Worm (Caenorhabditis elegans) whole organism, L4 larva: Measurements from ENCODE around the gene T09A5.5.
A peak's percentile ranks its signal among the peaks of the same experiment; 100 is the strongest.

Source experiments
- R02D3.7 ChIP-seq: fragments of 150-350 bp; sonication (generic microtip); optimal IDR thresholded peaks from 3 replicates; lab custom pipeline; 2014; ENCODE audit warnings: missing biosample characterization, missing genetic modification characterization
- T26A8.4 ChIP-seq: fragments of 200-800 bp; sonication (Bioruptor generic); IDR thresholded peaks from 2 replicates; pipeline ENCODE4 v1.3.6; 2022; ENCODE audit warnings: missing genetic modification characterization, missing compliant biosample characterization
- Y5F2A.4 ChIP-seq: fragments of 200-800 bp; sonication (Bioruptor generic); optimal IDR thresholded peaks from 2 replicates; lab custom pipeline; 2018; ENCODE audit warnings: mild to moderate bottlenecking, missing genetic modification characterization, missing compliant biosample characterization
- Y75B8A.6 ChIP-seq: fragments of 200-800 bp; sonication (Bioruptor generic); IDR thresholded peaks from 2 replicates; pipeline ENCODE4 v1.3.6; 2022; ENCODE audit warnings: missing genetic modification reagents, missing genetic modification characterization, missing compliant biosample characterization
- ZK337.2 ChIP-seq: fragments of 200-800 bp; sonication (Bioruptor generic); IDR thresholded peaks from 2 replicates; pipeline ENCODE4 v1.3.6; 2022; ENCODE audit warnings: missing genetic modification reagents, missing genetic modification characterization, missing compliant biosample characterization
- ZK546.5 ChIP-seq, 2 experiments: sonication (generic microtip); optimal IDR thresholded peaks; 2 replicates each; lab custom pipeline; 2017; ENCODE audit warnings: missing biosample characterization in 2 of 2, missing genetic modification characterization in 2 of 2
- aha-1 ChIP-seq: fragments of 150-350 bp; peaks from one replicate; lab custom pipeline; 2014; ENCODE audit warnings: missing biosample characterization, missing genetic modification characterization
- aly-2 ChIP-seq: sonication (generic microtip); optimal IDR thresholded peaks from 2 replicates; lab custom pipeline; 2018; ENCODE audit warnings: missing biosample characterization, missing genetic modification characterization
- ama-1 ChIP-seq: fragments of 150-350 bp; optimal IDR thresholded peaks from 2 replicates; lab custom pipeline; 2014; ENCODE audit warnings: inconsistent platforms, mixed read lengths
- arid-1 ChIP-seq: fragments of 200-800 bp; sonication (Bioruptor generic); conservative IDR thresholded peaks from 2 replicates; pipeline ENCODE4 v1.3.6; 2022; ENCODE audit warnings: missing genetic modification reagents, missing genetic modification characterization, missing compliant biosample characterization
- ceh-20 ChIP-seq: fragments of 200-800 bp; sonication (Bioruptor generic); IDR thresholded peaks from 2 replicates; pipeline ENCODE4 v1.3.6; 2022; ENCODE audit warnings: missing genetic modification reagents, missing genetic modification characterization, missing compliant biosample characterization
- ceh-28 ChIP-seq: fragments of 150-350 bp; optimal IDR thresholded peaks from 2 replicates; lab custom pipeline; 2014; ENCODE audit warnings: missing biosample characterization, missing genetic modification reagents, missing genetic modification characterization
- cey-2 ChIP-seq: sonication (generic microtip); optimal IDR thresholded peaks from 3 replicates; lab custom pipeline; 2017; ENCODE audit warnings: missing genetic modification characterization, mild to moderate bottlenecking, missing compliant biosample characterization, antibody characterized with exemption, borderline replicate concordance; ENCODE audit not compliant: insufficient read depth
- ctbp-1 ChIP-seq: fragments of 200-800 bp; sonication (Bioruptor generic); IDR thresholded peaks from 2 replicates; pipeline ENCODE4 v1.3.6; 2022; ENCODE audit warnings: missing genetic modification reagents, missing genetic modification characterization, missing compliant biosample characterization
- daf-16 ChIP-seq, 3 experiments: sonication (generic microtip); optimal IDR thresholded peaks; 2 replicates each; lab custom pipeline; 2016 to 2017; ENCODE audit warnings: missing genetic modification characterization in 3 of 3, missing genetic modification reagents in 3 of 3, mild to moderate bottlenecking in 2 of 3, missing compliant biosample characterization in 2 of 3, missing biosample characterization in 1 of 3, moderate library complexity in 1 of 3
- daf-8 ChIP-seq: fragments of 200-800 bp; sonication (Bioruptor generic); IDR thresholded peaks from 2 replicates; pipeline ENCODE4 v1.3.6; 2022; ENCODE audit warnings: missing genetic modification characterization, missing compliant biosample characterization
- dmd-6 ChIP-seq: fragments of 200-800 bp; sonication (Bioruptor generic); IDR thresholded peaks from 2 replicates; pipeline ENCODE4 v1.3.6; 2022; ENCODE audit warnings: missing genetic modification reagents, missing genetic modification characterization, missing compliant biosample characterization
- dmd-8 ChIP-seq: fragments of 200-800 bp; sonication (Bioruptor generic); IDR thresholded peaks from 2 replicates; pipeline ENCODE4 v1.3.6; 2022; ENCODE audit warnings: missing genetic modification characterization, missing compliant biosample characterization
- dmd-9 ChIP-seq: fragments of 200-800 bp; sonication (Bioruptor generic); IDR thresholded peaks from 2 replicates; pipeline ENCODE4 v1.3.6; 2022; ENCODE audit warnings: missing genetic modification reagents, missing genetic modification characterization, missing compliant biosample characterization
- dve-1 ChIP-seq: sonication (generic microtip); optimal IDR thresholded peaks from 2 replicates; lab custom pipeline; 2017; ENCODE audit warnings: antibody characterized with exemption, mild to moderate bottlenecking, missing genetic modification characterization, missing compliant biosample characterization; ENCODE audit not compliant: insufficient read depth
- egl-43 ChIP-seq: fragments of 200-800 bp; sonication (Bioruptor generic); IDR thresholded peaks from 2 replicates; pipeline ENCODE4 v1.3.6; 2022; ENCODE audit warnings: missing genetic modification reagents, missing genetic modification characterization, missing compliant biosample characterization
- fos-1 ChIP-seq: fragments of 150-350 bp; optimal IDR thresholded peaks from 2 replicates; lab custom pipeline; 2014; ENCODE audit warnings: missing biosample characterization, missing genetic modification characterization
- gei-8 ChIP-seq: fragments of 200-800 bp; sonication (Bioruptor generic); optimal IDR thresholded peaks from 2 replicates; lab custom pipeline; 2018; ENCODE audit warnings: mild to moderate bottlenecking, missing genetic modification characterization, missing compliant biosample characterization
- hlh-11 ChIP-seq: fragments of 200-800 bp; sonication (Bioruptor generic); optimal IDR thresholded peaks from 2 replicates; lab custom pipeline; 2018; ENCODE audit warnings: mild to moderate bottlenecking, missing genetic modification characterization, missing compliant biosample characterization
- hlh-30 ChIP-seq: sonication (generic microtip); optimal IDR thresholded peaks from 2 replicates; lab custom pipeline; 2017; ENCODE audit warnings: antibody characterized with exemption, mild to moderate bottlenecking, missing genetic modification characterization, missing compliant biosample characterization; ENCODE audit not compliant: insufficient read depth
- lim-7 ChIP-seq: fragments of 200-800 bp; sonication (Bioruptor generic); IDR thresholded peaks from 2 replicates; pipeline ENCODE4 v1.3.6; 2022; ENCODE audit warnings: missing genetic modification characterization, missing compliant biosample characterization
- lin-29 ChIP-seq: fragments of 200-800 bp; sonication (Bioruptor generic); IDR thresholded peaks from 2 replicates; pipeline ENCODE4 v1.3.6; 2022; ENCODE audit warnings: missing genetic modification reagents, missing genetic modification characterization, missing compliant biosample characterization
- lin-38 ChIP-seq: fragments of 200-800 bp; sonication (Bioruptor generic); IDR thresholded peaks from 2 replicates; pipeline ENCODE4 v1.3.6; 2022; ENCODE audit warnings: missing genetic modification reagents, missing genetic modification characterization, missing compliant biosample characterization
- lin-39 ChIP-seq: fragments of 150-350 bp; optimal IDR thresholded peaks from 2 replicates; lab custom pipeline; 2014; ENCODE audit warnings: missing biosample characterization, missing genetic modification reagents, missing genetic modification characterization
- madf-5 ChIP-seq, 2 experiments: fragments of 200-800 bp; sonication (Bioruptor generic); IDR thresholded peaks; 2 replicates each; pipeline ENCODE4 v1.3.6; 2022; ENCODE audit warnings: missing compliant biosample characterization in 2 of 2, missing genetic modification characterization in 2 of 2
- mdl-1 ChIP-seq, 2 experiments: fragments of 150-350 bp in 1 of 2; sonication (generic microtip) in 1 of 2; optimal IDR thresholded peaks; 2 replicates each; lab custom pipeline; 2014 to 2017; ENCODE audit warnings: missing biosample characterization in 2 of 2, missing genetic modification characterization in 2 of 2
- mdt-29 ChIP-seq: fragments of 200-800 bp; sonication (Bioruptor generic); IDR thresholded peaks from 2 replicates; pipeline ENCODE4 v1.3.6; 2022; ENCODE audit warnings: missing genetic modification reagents, missing genetic modification characterization, missing compliant biosample characterization
- mes-2 ChIP-seq: sonication (generic microtip); optimal IDR thresholded peaks from 2 replicates; lab custom pipeline; 2016; ENCODE audit warnings: missing genotype, mild to moderate bottlenecking, missing genetic modification characterization, missing compliant biosample characterization; ENCODE audit not compliant: poor library complexity, severe bottlenecking
- mxl-3 ChIP-seq: fragments of 200-800 bp; sonication (Bioruptor generic); optimal IDR thresholded peaks from 2 replicates; lab custom pipeline; 2018; ENCODE audit warnings: mild to moderate bottlenecking, missing genetic modification characterization, missing compliant biosample characterization
- nhr-10 ChIP-seq: fragments of 150-350 bp; optimal IDR thresholded peaks from 2 replicates; lab custom pipeline; 2014; ENCODE audit warnings: missing biosample characterization, missing genetic modification characterization
- nhr-11 ChIP-seq: fragments of 150-350 bp; optimal IDR thresholded peaks from 2 replicates; lab custom pipeline; 2014; ENCODE audit warnings: missing biosample characterization, missing genetic modification characterization
- nhr-111 ChIP-seq: fragments of 200-800 bp; sonication (Bioruptor generic); optimal IDR thresholded peaks from 2 replicates; lab custom pipeline; 2018; ENCODE audit warnings: mild to moderate bottlenecking, missing genetic modification characterization, missing compliant biosample characterization
- nhr-28 ChIP-seq: fragments of 150-350 bp; optimal IDR thresholded peaks from 2 replicates; lab custom pipeline; 2014; ENCODE audit warnings: missing biosample characterization, missing genetic modification characterization
- nhr-76 ChIP-seq: fragments of 150-350 bp; optimal IDR thresholded peaks from 2 replicates; lab custom pipeline; 2014; ENCODE audit warnings: missing biosample characterization, missing genetic modification characterization
- rbr-2 ChIP-seq: sonication (generic microtip); optimal IDR thresholded peaks from 2 replicates; lab custom pipeline; 2016; ENCODE audit warnings: missing genotype, missing genetic modification characterization, missing compliant biosample characterization
- saeg-2 ChIP-seq: fragments of 200-800 bp; sonication (Bioruptor generic); IDR thresholded peaks from 2 replicates; pipeline ENCODE4 v1.3.6; 2022; ENCODE audit warnings: missing genetic modification reagents, missing genetic modification characterization, missing compliant biosample characterization
- snpc-4 ChIP-seq: fragments of 150-350 bp; optimal IDR thresholded peaks from 2 replicates; lab custom pipeline; 2014; ENCODE audit warnings: missing biosample characterization, missing genetic modification characterization
- unc-62 ChIP-seq, 3 experiments: fragments of 150-350 bp in 1 of 3; sonication (generic microtip); optimal IDR thresholded peaks in 2 of 3; peaks in 1 of 3; 1 replicate in 1 of 3; 2 replicates in 2 of 3; lab custom pipeline; 2014 to 2017; ENCODE audit warnings: missing biosample characterization in 3 of 3, missing genetic modification characterization in 3 of 3, missing genetic modification reagents in 3 of 3, missing genotype in 1 of 3
- zfp-2 ChIP-seq: sonication (generic microtip); optimal IDR thresholded peaks from 2 replicates; lab custom pipeline; 2016; ENCODE audit warnings: mild to moderate bottlenecking, missing genetic modification characterization, missing compliant biosample characterization
- zip-11 ChIP-seq: fragments of 200-800 bp; sonication (Bioruptor generic); IDR thresholded peaks from 2 replicates; pipeline ENCODE4 v1.3.6; 2022; ENCODE audit warnings: missing genetic modification characterization, missing compliant biosample characterization
- ztf-11 ChIP-seq: fragments of 150-350 bp; optimal IDR thresholded peaks from 2 replicates; lab custom pipeline; 2014; ENCODE audit warnings: missing biosample characterization, missing genetic modification characterization

The T09A5.5 gene

DNA sequence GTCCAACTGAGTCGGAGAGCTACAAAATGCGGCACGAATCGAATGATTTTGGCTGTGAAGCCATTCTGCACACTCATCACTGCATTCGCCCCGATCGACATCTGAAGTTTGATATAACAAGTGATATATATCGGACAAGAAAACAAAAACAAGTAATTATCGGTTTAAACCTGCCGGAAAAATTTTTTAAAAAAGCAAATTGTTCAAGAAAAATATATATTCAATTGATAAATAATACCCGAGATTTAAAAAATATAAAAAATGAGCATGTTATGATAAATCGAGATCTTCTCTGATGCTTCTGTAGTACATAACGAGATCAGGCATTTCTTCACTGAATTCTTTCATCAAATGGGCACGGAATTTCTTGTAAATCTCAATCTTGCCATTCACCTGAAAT, at the start of gene T09A5.5:
TSS of gene T09A5.5 (minus strand) at position 101 of the 400 bp plus-strand sequence.
- no peak for TF ChIP-seq snpc-4 (tag; lab: Kevin White, UChicago)
- no peak for TF ChIP-seq dve-1 (tag; lab: Kevin White, UChicago)
- no peak for TF ChIP-seq madf-5 (GFP tag; IDR thresholded peaks at IDR 0.05; lab: Robert Waterston, UW)
- TF ChIP-seq dmd-8 (GFP tag; lab: Robert Waterston, UW) = no peak
- TF ChIP-seq hlh-11 = no peak
- TF ChIP-seq T26A8.4 = no peak
- no peak for TF ChIP-seq nhr-28 (tag; lab: Kevin White, UChicago)

DNA sequence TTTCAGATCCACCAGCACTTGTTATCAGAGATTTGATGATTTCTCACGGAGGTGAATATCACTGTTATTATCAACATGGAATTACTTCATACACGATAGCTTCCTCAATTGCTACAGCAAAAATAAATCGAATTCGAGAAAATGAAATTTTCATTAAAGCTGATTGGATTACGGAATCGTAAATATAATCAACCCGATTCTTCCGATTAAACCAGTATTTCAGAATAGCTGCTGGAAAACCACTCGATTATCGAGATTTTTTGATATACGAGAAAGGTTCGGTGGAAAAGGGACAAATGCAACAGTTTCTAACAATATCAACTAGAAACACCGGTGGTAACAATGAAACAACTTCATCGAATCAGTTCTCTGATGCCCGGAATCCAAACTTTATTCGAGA, 48.4 kb upstream of the T09A5.5 start:
- TF ChIP-seq ceh-28 (tag; lab: Kevin White, UChicago) (no peak), ZK546.5 (tag; optimal IDR thresholded peaks at IDR 0.05; lab: Kevin White, UChicago) (no peak), aly-2 (tag; lab: Kevin White, UChicago) (no peak), dmd-6 (no peak), ceh-20 (no peak), cey-2 (tag; lab: Kevin White, UChicago) (no peak), gei-8 (GFP tag; lab: Kevin White, UChicago) (no peak), madf-5 (GFP tag; IDR thresholded peaks at IDR 0.05; lab: Robert Waterston, UW) (no peak), mdl-1 (tag; optimal IDR thresholded peaks at IDR 0.05; lab: Kevin White, UChicago) (no peak), Y5F2A.4 (GFP tag; lab: Kevin White, UChicago) (no peak), hlh-30 (tag; lab: Kevin White, UChicago) (no peak), ZK337.2 (GFP tag; lab: Robert Waterston, UW) (no peak), saeg-2 (GFP tag; lab: Robert Waterston, UW) (no peak), nhr-11 (no peak), mxl-3 (no peak), daf-16 (GFP tag; optimal IDR thresholded peaks at IDR 0.05; lab: Kevin White, UChicago) (no peak), daf-16 (tag; optimal IDR thresholded peaks at IDR 0.05; lab: Kevin White, UChicago) (no peak), lin-29 (no peak)
- TF ChIP-seq, all 104 proteins: peak for 0

DNA sequence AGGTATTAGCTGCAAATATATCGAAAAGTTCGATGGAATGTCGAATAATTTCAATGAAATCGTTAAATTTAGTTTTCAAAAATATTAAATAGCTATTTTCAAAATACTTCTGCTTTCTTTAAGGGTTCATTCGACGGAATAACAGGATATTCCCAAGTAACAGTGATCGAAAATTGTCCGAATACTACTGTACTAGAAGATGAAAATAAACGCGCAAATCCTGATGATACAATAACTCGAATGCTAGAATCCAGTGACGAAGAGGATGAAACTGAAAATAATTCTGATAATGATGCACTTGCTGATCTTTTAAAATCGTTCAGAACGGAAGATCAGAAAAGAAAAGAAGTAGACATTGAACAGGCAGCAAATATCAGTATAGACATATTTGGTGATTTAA, 47.2 kb upstream of the T09A5.5 start:
- TF ChIP-seq ctbp-1 (GFP tag; lab: Robert Waterston, UW) (no peak), daf-8 (GFP tag; lab: Robert Waterston, UW) (no peak), fos-1 (no peak), aha-1 (peak; percentile 92), zfp-2 (tag; lab: Kevin White, UChicago) (no peak), nhr-10 (no peak)

DNA sequence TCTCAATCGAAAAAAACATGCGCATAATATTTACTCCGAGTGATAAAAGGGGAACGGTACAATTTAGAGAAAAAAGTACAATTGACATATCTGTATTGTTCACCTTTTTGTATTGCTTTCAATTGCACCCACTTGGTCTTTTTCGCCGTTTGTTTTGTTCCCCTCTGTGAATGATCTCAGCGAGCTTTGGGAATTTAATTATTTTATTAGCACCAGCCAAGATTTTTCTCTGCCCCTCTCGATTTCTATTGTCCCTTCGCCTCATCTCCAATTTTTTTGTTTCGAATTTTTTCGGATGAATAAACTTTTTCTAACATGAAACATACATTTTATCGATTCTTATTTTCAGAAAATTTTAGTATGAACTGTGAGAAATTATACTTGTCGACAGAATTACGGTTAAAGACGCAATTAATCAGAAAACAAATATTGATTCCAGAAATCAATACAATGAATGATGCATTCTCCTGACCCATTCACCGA, 46.7 kb upstream of the T09A5.5 start, which contains the start of gene rev-1:
TSS of gene rev-1 (plus strand) at position 433 of the 483 bp plus-strand sequence.
- no peak for TF ChIP-seq ZK546.5 (tag; optimal IDR thresholded peaks at IDR 0.05; lab: Kevin White, UChicago)
- no peak for TF ChIP-seq zip-11 (GFP tag; lab: Robert Waterston, UW)
- TF ChIP-seq dmd-9 (GFP tag; lab: Robert Waterston, UW) = no peak
- TF ChIP-seq rbr-2 (tag; lab: Kevin White, UChicago) = no peak
- TF ChIP-seq ztf-11 = no peak
- TF ChIP-seq nhr-76 (tag; lab: Kevin White, UChicago) = no peak
- TF ChIP-seq arid-1 (GFP tag; lab: Robert Waterston, UW) = 0 out of 2 replicates have a peak, but pooled peaks have one; percentile 45
- no peak for TF ChIP-seq Y75B8A.6 (GFP tag; lab: Robert Waterston, UW)
- TF ChIP-seq lin-38 (GFP tag; lab: Robert Waterston, UW) = 0 out of 2 replicates have a peak, but pooled peaks have one; percentile 32
- TF ChIP-seq aha-1 = no peak
- no peak for TF ChIP-seq mdt-29 (GFP tag; lab: Robert Waterston, UW)
- TF ChIP-seq egl-43 (GFP tag; lab: Robert Waterston, UW) = no peak
- no peak for TF ChIP-seq dmd-8 (GFP tag; lab: Robert Waterston, UW)
- no peak for TF ChIP-seq mes-2 (tag; lab: Kevin White, UChicago)
- TF ChIP-seq T26A8.4 = no peak
- no peak for TF ChIP-seq lim-7
- TF ChIP-seq mxl-3 = no peak
- no peak for TF ChIP-seq R02D3.7 (tag; lab: Kevin White, UChicago)
- TF ChIP-seq ama-1 = peak; percentile 8
- no peak for TF ChIP-seq lin-39
- TF ChIP-seq unc-62 (GFP tag; optimal IDR thresholded peaks at IDR 0.05 in 1 of 2; lab: Kevin White, UChicago) = peak in 1 of 2 experiments; percentile 61
- no peak for TF ChIP-seq unc-62 (tag; optimal IDR thresholded peaks at IDR 0.05; lab: Kevin White, UChicago)
- no peak for TF ChIP-seq nhr-111 (GFP tag; lab: Kevin White, UChicago)
